Worm (Caenorhabditis elegans) whole organism, L2 larva: ENCODE measurements around the gene fbxb-111.

Experiments used
- R02D3.7 ChIP-seq: fragments of 150-350 bp; optimal IDR thresholded peaks from 2 replicates; lab custom pipeline; 2014; ENCODE audit warnings: missing biosample characterization, missing genetic modification characterization
- ama-1 ChIP-seq: fragments of 150-350 bp; optimal IDR thresholded peaks from 2 replicates; lab custom pipeline; 2018; ENCODE audit warnings: inconsistent platforms
- dmd-4 ChIP-seq: sonication (generic microtip); optimal IDR thresholded peaks from 2 replicates; lab custom pipeline; 2017; ENCODE audit warnings: missing biosample characterization, missing genetic modification characterization
- mab-5 ChIP-seq: fragments of 150-350 bp; optimal IDR thresholded peaks from 2 replicates; lab custom pipeline; 2014; ENCODE audit warnings: missing biosample characterization, missing genetic modification characterization
- nhr-129 ChIP-seq: fragments of 150-350 bp; optimal IDR thresholded peaks from 2 replicates; lab custom pipeline; 2014; ENCODE audit warnings: missing biosample characterization, missing genetic modification characterization
- nhr-25 ChIP-seq: fragments of 150-350 bp; sonication (generic microtip); optimal IDR thresholded peaks from 3 replicates; lab custom pipeline; 2014; ENCODE audit warnings: missing biosample characterization, missing genetic modification characterization
- nhr-77 ChIP-seq: fragments of 150-350 bp; optimal IDR thresholded peaks from 2 replicates; lab custom pipeline; 2014; ENCODE audit warnings: missing biosample characterization, missing genetic modification characterization
- peb-1 ChIP-seq: fragments of 150-350 bp; optimal IDR thresholded peaks from 2 replicates; lab custom pipeline; 2014; ENCODE audit warnings: missing biosample characterization, missing genetic modification characterization
- sem-4 ChIP-seq: fragments of 150-350 bp; optimal IDR thresholded peaks from 2 replicates; lab custom pipeline; 2014; ENCODE audit warnings: missing biosample characterization, missing genetic modification reagents, missing genetic modification characterization
- skn-1 ChIP-seq: sonication (generic microtip); optimal IDR thresholded peaks from 2 replicates; lab custom pipeline; 2017; ENCODE audit warnings: missing biosample characterization, missing genetic modification characterization
- snpc-4 ChIP-seq: fragments of 150-350 bp; optimal IDR thresholded peaks from 2 replicates; lab custom pipeline; 2014; ENCODE audit warnings: missing biosample characterization, missing genetic modification characterization
- unc-39 ChIP-seq: fragments of 150-350 bp; optimal IDR thresholded peaks from 2 replicates; lab custom pipeline; 2014; ENCODE audit warnings: missing biosample characterization, missing genetic modification characterization
- unc-62 ChIP-seq: fragments of 150-350 bp; optimal IDR thresholded peaks from 2 replicates; lab custom pipeline; 2014; ENCODE audit warnings: missing biosample characterization, missing genetic modification reagents, missing genetic modification characterization

ce11 chrII:2764664-2765063 lies 10.1 kb downstream of the fbxb-111 start, which contains the start of gene fbxb-108:
- TF ChIP-seq ama-1 (lab: Kevin White, UChicago) (no peak), unc-62 (GFP tag; lab: Kevin White, UChicago) (no peak), dmd-4 (tag; lab: Kevin White, UChicago) (no peak), snpc-4 (tag; lab: Kevin White, UChicago) (no peak), unc-39 (tag; lab: Kevin White, UChicago) (no peak), nhr-77 (tag; lab: Kevin White, UChicago) (no peak), skn-1 (tag; lab: Kevin White, UChicago) (no peak), nhr-25 (no peak), nhr-129 (tag; lab: Kevin White, UChicago) (no peak), peb-1 (tag; lab: Kevin White, UChicago) (no peak), mab-5 (no peak), sem-4 (no peak), R02D3.7 (tag; lab: Kevin White, UChicago) (no peak)
